Worm (Caenorhabditis elegans): Measurements from ENCODE around the gene C06A1.6.

DNA sequence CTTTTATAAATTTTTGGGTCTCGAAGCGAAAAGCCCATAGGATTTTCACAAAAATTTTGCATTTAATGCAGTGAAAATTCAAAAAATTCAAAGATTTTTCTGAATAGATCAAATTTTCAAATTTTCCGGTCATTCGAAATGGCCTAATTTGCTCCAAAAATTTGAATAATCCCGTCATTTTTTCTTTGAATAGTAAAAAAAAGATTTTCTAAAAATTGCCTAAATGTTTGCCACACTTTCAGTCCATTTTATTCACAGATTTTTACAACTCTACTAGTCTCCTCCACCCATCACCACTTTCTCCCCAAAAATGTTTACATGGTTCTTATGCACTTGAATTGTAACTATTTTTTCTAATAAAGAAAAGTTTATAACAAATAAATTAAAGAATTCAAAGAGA lies 30.5 kb downstream of the C06A1.6 start:
- TF ChIP-seq fos-1 (tag; optimal IDR thresholded peaks at IDR 0.05), result no peak
- TF ChIP-seq zag-1 (tag; optimal IDR thresholded peaks at IDR 0.05), result no peak
- no peak for TF ChIP-seq D1046.2 (GFP tag; IDR thresholded peaks at IDR 0.05)
- TF ChIP-seq nhr-237 (tag; optimal IDR thresholded peaks at IDR 0.05), result no peak
